Fruit fly (Drosophila melanogaster) Kc167 (cell line): ENCODE measurements around the gene CG11279.

Source experiments
- Myc ChIP-seq: fragments of >200 bp; optimal IDR thresholded peaks from 2 replicates; lab custom pipeline; 2017; ENCODE audit warnings: missing external identifiers
- h ChIP-seq: fragments of >200 bp; optimal IDR thresholded peaks from 3 replicates; lab custom pipeline; 2018; ENCODE audit warnings: missing external identifiers
- psq ChIP-seq: fragments of >200 bp; optimal IDR thresholded peaks from 2 replicates; lab custom pipeline; 2017; ENCODE audit warnings: missing external identifiers

dm6 chr3L:13030055-13030634 is 16.6 kb upstream of the CG11279 start:
- TF ChIP-seq Myc (no peak), psq (lab: Kevin White, UChicago) (no peak), h (lab: Kevin White, UChicago) (no peak)
